Worm (Caenorhabditis elegans): Measurements from ENCODE around the gene T20D3.6.
"Not testable (repeated sequence)": the region's sequence is repeated elsewhere in the genome, so short reads cannot be mapped to it uniquely, and the experiment has no call there.

The T20D3.6 gene

DNA sequence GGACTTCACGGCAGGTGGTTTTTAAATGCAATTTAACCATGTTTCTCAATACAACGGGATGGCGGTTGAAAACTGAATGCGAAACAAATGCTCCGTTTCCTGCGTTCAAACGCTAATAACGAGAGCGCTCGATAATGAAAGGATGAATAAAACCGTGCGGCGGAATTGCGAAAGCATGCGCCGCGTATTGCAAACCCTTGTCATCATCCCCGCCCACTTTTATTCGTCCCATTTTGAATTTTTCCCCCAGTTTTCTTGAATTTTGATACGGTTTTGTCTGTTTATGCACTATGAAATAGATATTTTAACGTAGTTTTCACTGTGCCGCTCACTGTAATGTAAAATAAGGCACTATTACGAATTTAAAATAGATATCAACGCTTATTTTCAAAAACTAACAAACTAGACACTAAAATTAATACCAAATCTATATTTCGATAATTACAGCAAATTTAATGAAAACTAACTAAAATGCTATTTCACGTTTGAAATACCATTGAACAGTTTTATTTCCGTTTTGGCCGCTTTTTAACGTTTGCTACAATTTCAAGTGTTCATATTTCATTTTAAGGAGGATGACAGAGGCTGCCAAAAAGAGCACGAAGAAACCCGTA, 22.9 kb downstream of the T20D3.6 start, which contains the start of the genes F49C12.9 and rpn-7 (continued):
- peak; percentile 22 for TF ChIP-seq ref-2 (tag; optimal IDR thresholded peaks at IDR 0.05)
- peak; percentile 59 for TF ChIP-seq hlh-15 (tag; optimal IDR thresholded peaks at IDR 0.05)
- peak; percentile 24 for TF ChIP-seq syd-9 (tag; optimal IDR thresholded peaks at IDR 0.05)
- no peak for TF ChIP-seq hlh-13 (GFP tag; optimal IDR thresholded peaks at IDR 0.05)

DNA sequence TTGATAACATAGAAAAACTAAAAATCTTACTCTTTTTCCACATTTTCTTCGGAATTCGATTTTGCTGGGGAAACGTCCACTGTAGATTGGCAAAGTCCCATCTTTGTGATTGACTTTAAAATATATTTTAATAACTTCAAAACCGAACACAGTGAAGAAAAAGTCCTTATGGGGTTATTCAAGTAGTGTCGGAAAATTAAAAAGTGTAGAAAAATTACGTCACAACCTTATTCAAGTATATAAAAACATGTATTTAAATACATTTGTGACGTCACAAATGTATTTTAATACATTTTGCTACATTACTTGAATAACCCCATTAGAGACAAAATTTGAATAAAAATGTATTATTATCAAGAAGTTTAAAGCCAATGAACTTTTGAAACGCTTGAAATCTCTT, 26.3 kb downstream of the T20D3.6 start, which contains the start of gene F49C12.7:
Gene F49C12.7, minus strand, starts transcription at position 101 of the 400 bp plus-strand sequence.
- TF ChIP-seq C38D4.7 (GFP tag; optimal IDR thresholded peaks at IDR 0.05); tbx-7 (tag; optimal IDR thresholded peaks at IDR 0.05); hlh-6 (tag; optimal IDR thresholded peaks at IDR 0.05): not testable (repeated sequence)

DNA sequence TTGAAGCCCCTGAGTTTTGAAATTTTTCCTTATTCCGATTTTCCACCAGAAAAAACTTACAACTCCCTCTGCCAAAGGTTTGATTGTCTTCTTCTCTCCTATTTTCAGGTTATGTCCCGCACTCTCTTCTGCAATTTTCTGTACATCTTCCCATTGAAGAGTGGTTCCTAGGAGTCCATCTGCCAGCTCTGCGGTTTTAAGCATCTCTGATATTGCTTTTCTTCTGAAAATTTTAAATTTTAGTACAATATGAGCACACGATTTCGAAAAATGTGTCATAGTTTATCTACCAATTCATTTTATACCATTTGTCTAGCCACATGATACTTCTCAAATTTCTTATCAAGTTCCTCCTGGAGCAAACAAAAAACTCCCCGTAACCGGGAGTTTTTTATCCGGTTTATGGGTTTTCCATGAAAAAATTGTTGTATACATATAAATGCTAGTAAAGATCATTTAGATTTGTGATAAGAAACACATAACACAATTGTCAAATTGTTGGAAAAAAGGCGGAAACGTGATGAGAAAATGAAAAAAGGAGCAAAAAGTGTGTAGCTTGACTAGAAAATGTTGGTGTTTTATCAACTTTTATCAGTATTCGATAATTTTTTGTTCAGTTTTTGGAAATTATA, 28.1 kb downstream of the T20D3.6 start:
- no peak for TF ChIP-seq ceh-31 (tag; optimal IDR thresholded peaks at IDR 0.05)
- TF ChIP-seq C38D4.7 (GFP tag; optimal IDR thresholded peaks at IDR 0.05), result no peak
- no peak for TF ChIP-seq madf-2 (tag; optimal IDR thresholded peaks at IDR 0.05)
- TF ChIP-seq fkh-6 (tag; optimal IDR thresholded peaks at IDR 0.05), result no peak
- no peak for TF ChIP-seq ceh-22 (tag; optimal IDR thresholded peaks at IDR 0.05)
- no peak for TF ChIP-seq ttx-3 (tag; optimal IDR thresholded peaks at IDR 0.05)
- no peak for TF ChIP-seq F13H6.1 (tag; optimal IDR thresholded peaks at IDR 0.05)
- TF ChIP-seq sox-4 (tag; optimal IDR thresholded peaks at IDR 0.05), result no peak
- no peak for TF ChIP-seq ceh-18 (tag; optimal IDR thresholded peaks at IDR 0.05)
- no peak for TF ChIP-seq ceh-30 (tag; optimal IDR thresholded peaks at IDR 0.05)

DNA sequence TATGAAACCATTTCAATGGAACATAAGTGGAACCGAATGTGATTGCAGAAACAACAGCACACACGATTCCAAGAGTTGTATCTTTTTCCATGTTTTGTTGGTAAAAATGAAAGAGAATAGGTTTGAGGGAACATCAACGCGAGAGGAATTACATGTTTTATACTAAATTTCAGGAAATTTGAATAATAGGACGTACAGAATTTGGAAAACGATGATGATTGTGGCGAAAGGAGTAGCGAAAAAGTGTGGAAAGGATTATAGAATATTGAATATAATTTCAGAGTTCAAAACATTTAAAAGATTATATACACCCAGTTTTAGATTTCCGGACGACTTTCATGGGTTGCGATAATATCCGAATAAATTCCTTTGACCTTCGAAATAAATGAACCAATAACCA, 30.1 kb downstream of the T20D3.6 start, which contains the start of gene F49C12.6:
Gene F49C12.6, minus strand, starts transcription at position 101 of the 400 bp plus-strand sequence.
- TF ChIP-seq sox-2 (GFP tag; IDR thresholded peaks at IDR 0.05) (no peak), ztf-16 (tag; optimal IDR thresholded peaks at IDR 0.05) (no peak), hlh-13 (GFP tag; optimal IDR thresholded peaks at IDR 0.05) (no peak), nhr-11 (tag; optimal IDR thresholded peaks at IDR 0.05) (no peak), nfya-1 (tag; optimal IDR thresholded peaks at IDR 0.05) (no peak), ceh-2 (tag; optimal IDR thresholded peaks at IDR 0.05) (no peak)

DNA sequence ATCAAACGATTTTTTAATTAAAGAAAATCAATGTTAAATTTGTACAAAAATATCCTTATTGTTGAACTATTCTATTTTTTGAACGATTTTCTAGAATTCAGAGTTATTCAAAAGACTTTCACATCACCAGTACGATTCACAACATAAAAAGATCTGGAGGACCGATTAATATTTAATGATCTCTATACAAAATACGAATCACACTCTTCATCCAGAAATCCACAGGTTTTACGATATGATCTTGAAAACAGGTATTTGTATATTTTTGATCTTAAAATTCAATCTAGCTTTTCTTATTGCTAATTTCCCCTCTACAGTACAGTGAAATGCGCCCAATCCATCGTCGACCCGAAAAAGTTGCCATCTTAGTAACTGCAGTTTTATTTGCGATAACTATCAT, 34.5 kb downstream of the T20D3.6 start, which contains the start of gene F49C12.5:
Gene F49C12.5, plus strand, starts transcription at position 301 of the 400 bp plus-strand sequence.
- TF ChIP-seq unc-55 (GFP tag; optimal IDR thresholded peaks at IDR 0.05) (no peak), fax-1 (tag; optimal IDR thresholded peaks at IDR 0.05) (no peak), lin-11 (tag; optimal IDR thresholded peaks at IDR 0.05) (no peak), sox-4 (tag; optimal IDR thresholded peaks at IDR 0.05) (no peak), nhr-232 (tag; optimal IDR thresholded peaks at IDR 0.05) (no peak), madf-2 (tag; optimal IDR thresholded peaks at IDR 0.05) (no peak), elt-4 (tag; optimal IDR thresholded peaks at IDR 0.05) (no peak), K09A11.1 (tag; optimal IDR thresholded peaks at IDR 0.05; ENCODE audit: insufficient read depth) (no peak), F13H6.1 (tag; optimal IDR thresholded peaks at IDR 0.05) (no peak), ceh-18 (tag; optimal IDR thresholded peaks at IDR 0.05) (no peak), C38D4.7 (GFP tag; optimal IDR thresholded peaks at IDR 0.05) (no peak)

DNA sequence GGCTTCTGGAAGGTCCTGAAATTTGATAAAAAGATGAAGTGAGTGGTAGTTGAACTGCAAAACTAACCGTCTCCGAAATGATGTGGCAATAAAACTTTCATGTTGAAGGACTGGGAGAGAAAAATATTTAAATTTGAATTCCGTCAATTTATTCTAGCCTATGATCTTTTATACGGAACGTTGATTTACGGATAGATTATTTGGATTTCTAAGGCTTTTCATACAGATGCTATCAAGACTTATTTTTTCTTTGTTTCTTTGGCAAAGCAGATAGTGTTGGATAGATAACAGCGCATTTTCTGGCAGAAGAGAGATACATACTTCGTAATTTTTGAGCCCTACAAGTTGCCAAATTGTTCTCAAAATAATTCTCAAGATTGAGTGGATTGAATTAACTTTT, 35.1 kb downstream of the T20D3.6 start, which contains the start of gene F49C12.4:
Gene F49C12.4, minus strand, starts transcription at position 101 of the 400 bp plus-strand sequence.
- TF ChIP-seq ceh-18 (tag; optimal IDR thresholded peaks at IDR 0.05), result no peak
- TF ChIP-seq ztf-16 (tag; optimal IDR thresholded peaks at IDR 0.05), result no peak
- TF ChIP-seq nhr-11 (tag; optimal IDR thresholded peaks at IDR 0.05), result no peak
- TF ChIP-seq ets-4 (tag; optimal IDR thresholded peaks at IDR 0.05), result no peak
- TF ChIP-seq F13H6.1 (tag; optimal IDR thresholded peaks at IDR 0.05), result no peak
- TF ChIP-seq sox-4 (tag; optimal IDR thresholded peaks at IDR 0.05), result no peak
- TF ChIP-seq dmd-4 (tag; optimal IDR thresholded peaks at IDR 0.05; ENCODE audit: borderline replicate concordance), result no peak
- no peak for TF ChIP-seq pax-1 (tag; optimal IDR thresholded peaks at IDR 0.05)
